In genomic region chrX:14653486-14653885, ce11 we compare ENCODE assay signal across 2 worm cellular contexts.
TF ChIP-seq lines count a peak whose summit lies in the region.

No protein-coding gene starts in this region.

TF ChIP-seq in whole organism, L1 larva, 84 proteins besides CTCF, POLR2A, EP300 and RAD21 (continued from another document):
- TF ChIP-seq mab-9 (GFP tag; IDR thresholded peaks at IDR 0.05; lab: Robert Waterston, UW) (no peak), C16A3.4 (tag; optimal IDR thresholded peaks at IDR 0.05; lab: Kevin White, UChicago) (no peak), ceh-63 (GFP tag; optimal IDR thresholded peaks at IDR 0.05; lab: Kevin White, UChicago) (no peak), lsy-2 (tag; optimal IDR thresholded peaks at IDR 0.05; lab: Kevin White, UChicago) (no peak), nhr-20 (tag; optimal IDR thresholded peaks at IDR 0.05; lab: Kevin White, UChicago) (no peak), rnt-1 (tag; optimal IDR thresholded peaks at IDR 0.05; lab: Kevin White, UChicago) (peak; percentile 68), mdl-1 (tag; optimal IDR thresholded peaks at IDR 0.05; lab: Kevin White, UChicago) (peak in 1 of 2 experiments; percentile 2), lin-14 (GFP tag; optimal IDR thresholded peaks at IDR 0.05; lab: Kevin White, UChicago) (peak; percentile 75), nhr-85 (tag; lab: Kevin White, UChicago) (no peak), nhr-84 (tag; optimal IDR thresholded peaks at IDR 0.05; lab: Kevin White, UChicago) (no peak), unc-130 (tag; optimal IDR thresholded peaks at IDR 0.05; lab: Kevin White, UChicago) (no peak), C04F5.9 (tag; optimal IDR thresholded peaks at IDR 0.05; lab: Kevin White, UChicago) (no peak), snpc-4 (tag; optimal IDR thresholded peaks at IDR 0.05; lab: Kevin White, UChicago) (no peak), ceh-82 (tag; optimal IDR thresholded peaks at IDR 0.05; lab: Kevin White, UChicago) (no peak), sox-4 (tag; optimal IDR thresholded peaks at IDR 0.05; lab: Kevin White, UChicago) (no peak), ces-1 (GFP tag; optimal IDR thresholded peaks at IDR 0.05; lab: Kevin White, UChicago) (no peak), sup-37 (GFP tag; optimal IDR thresholded peaks at IDR 0.05; lab: Kevin White, UChicago) (no peak), fkh-10 (GFP tag; optimal IDR thresholded peaks at IDR 0.05; lab: Kevin White, UChicago) (no peak), nhr-71 (tag; optimal IDR thresholded peaks at IDR 0.05; lab: Kevin White, UChicago) (peak; percentile 52), unc-98 (GFP tag; IDR thresholded peaks at IDR 0.05; lab: Robert Waterston, UW) (no peak), ceh-88 (GFP tag; IDR thresholded peaks at IDR 0.05; lab: Robert Waterston, UW) (no peak), lin-13 (GFP tag; optimal IDR thresholded peaks at IDR 0.05; lab: Kevin White, UChicago) (no peak)

TF ChIP-seq in whole organism, L3 larva, 47 proteins besides CTCF, POLR2A, EP300 and RAD21 (continued from another document):
- peak; percentile 0 for TF ChIP-seq nhr-11 (tag; optimal IDR thresholded peaks at IDR 0.05; lab: Kevin White, UChicago)
TF ChIP-seq in whole organism, L3 larva: peak in this region for 2.
